Worm (Caenorhabditis elegans) whole organism, L4/young adult: Measurements from ENCODE around the gene mam-2.

Experiments used
- W03F9.2 ChIP-seq: fragments of 150-350 bp; optimal IDR thresholded peaks from 2 replicates; lab custom pipeline; 2014; ENCODE audit warnings: missing biosample characterization, missing genetic modification characterization
- him-1 ChIP-seq: sonication (generic microtip); optimal IDR thresholded peaks from 2 replicates; lab custom pipeline; 2016; ENCODE audit warnings: missing genotype, missing genetic modification reagents, missing genetic modification characterization, missing compliant biosample characterization

DNA sequence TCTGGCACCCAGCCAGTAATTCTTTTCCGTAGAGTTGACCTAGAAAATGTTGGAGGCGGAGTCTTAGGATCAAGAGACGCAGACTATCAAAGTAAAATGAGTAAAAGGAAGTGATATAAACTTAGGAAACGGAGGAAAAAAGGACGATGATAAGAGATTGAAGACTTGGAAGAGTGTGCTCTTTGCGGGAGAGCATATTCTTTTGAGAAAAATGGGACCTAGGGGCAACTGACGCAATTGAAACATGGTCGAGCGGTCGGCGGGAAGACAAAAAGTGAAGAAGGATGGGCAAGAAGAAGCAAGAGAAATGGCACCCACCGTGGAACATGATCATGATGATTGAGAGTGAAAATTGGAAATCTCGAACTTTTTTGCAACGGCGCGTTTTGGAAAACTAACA lies 35.0 kb upstream of the mam-2 start:
- TF ChIP-seq him-1 (tag; lab: Kevin White, UChicago): no peak
- TF ChIP-seq W03F9.2 (tag; lab: Kevin White, UChicago): no peak
